Fruit fly (Drosophila melanogaster) whole organism, embryonic: ENCODE data around the gene CG45100.

Source experiments
- Antp ChIP-seq: fragments of 200-800 bp; sonication (Bioruptor generic); optimal IDR thresholded peaks from 3 replicates; lab custom pipeline; 2016; ENCODE audit warnings: missing biosample characterization, missing genetic modification characterization
- Asciz ChIP-seq: fragments of 200-800 bp; sonication (Bioruptor generic); optimal IDR thresholded peaks from 2 replicates; lab custom pipeline; 2017; ENCODE audit warnings: missing biosample characterization, mild to moderate bottlenecking, missing genetic modification characterization, missing genetic modification reagents
- CG10209 ChIP-seq: fragments of 200-800 bp; sonication (Bioruptor generic); optimal IDR thresholded peaks from 3 replicates; lab custom pipeline; 2017; ENCODE audit warnings: missing biosample characterization, mild to moderate bottlenecking, missing genetic modification characterization, missing genetic modification reagents
- CG11247 ChIP-seq: fragments of 200-800 bp; sonication (Bioruptor generic); IDR thresholded peaks from 2 replicates; pipeline ENCODE4 v1.3.6; 2022; ENCODE audit warnings: missing biosample characterization, missing genetic modification characterization
- CG11560 ChIP-seq: fragments of 200-800 bp; sonication (Bioruptor generic); IDR thresholded peaks from 3 replicates; pipeline ENCODE4 v1.3.6; 2022; ENCODE audit warnings: missing biosample characterization, missing genetic modification characterization
- CG11695 ChIP-seq: fragments of 200-800 bp; sonication (Bioruptor generic); IDR thresholded peaks from 3 replicates; pipeline ENCODE4 v1.3.6; 2022; ENCODE audit warnings: missing biosample characterization, missing genetic modification characterization
- CG12744 ChIP-seq: fragments of 200-800 bp; sonication (Bioruptor generic); optimal IDR thresholded peaks from 2 replicates; lab custom pipeline; 2016; ENCODE audit warnings: missing biosample characterization, missing genetic modification characterization
- CG13287 ChIP-seq: fragments of 200-800 bp; sonication (Bioruptor generic); IDR thresholded peaks from 2 replicates; pipeline ENCODE4 v1.3.6; 2022; ENCODE audit warnings: missing biosample characterization, missing genetic modification characterization; ENCODE audit not compliant: partially characterized antibody
- CG13894 ChIP-seq: fragments of 200-800 bp; sonication (Bioruptor generic); optimal IDR thresholded peaks from 3 replicates; lab custom pipeline; 2018; ENCODE audit warnings: missing biosample characterization, mild to moderate bottlenecking, missing genetic modification characterization, moderate library complexity
- CG2199 ChIP-seq: fragments of 200-800 bp; sonication (Bioruptor generic); IDR thresholded peaks from 3 replicates; pipeline ENCODE4 v1.3.6; 2022; ENCODE audit warnings: missing biosample characterization, missing genetic modification characterization
- CG2202 ChIP-seq: fragments of 200-800 bp; sonication (Bioruptor generic); optimal IDR thresholded peaks from 2 replicates; lab custom pipeline; 2018; ENCODE audit warnings: missing biosample characterization, mild to moderate bottlenecking, missing genetic modification characterization
- CG2678 ChIP-seq: fragments of 200-800 bp; sonication (Bioruptor generic); optimal IDR thresholded peaks from 3 replicates; lab custom pipeline; 2019; ENCODE audit warnings: missing biosample characterization, mild to moderate bottlenecking, missing genetic modification characterization, moderate library complexity
- CG31224 ChIP-seq: fragments of 200-800 bp; sonication (Bioruptor generic); IDR thresholded peaks from 2 replicates; pipeline ENCODE4 v1.3.6; 2022; ENCODE audit warnings: missing biosample characterization, missing genetic modification characterization
- CG32767 ChIP-seq: fragments of 200-800 bp; sonication (Bioruptor generic); IDR thresholded peaks from 2 replicates; pipeline ENCODE4 v1.3.6; 2022; ENCODE audit warnings: missing biosample characterization, missing genetic modification characterization
- CG32772 ChIP-seq: fragments of 200-800 bp; sonication (Bioruptor generic); IDR thresholded peaks from 2 replicates; pipeline ENCODE4 v1.3.6; 2022; ENCODE audit warnings: missing biosample characterization, missing genetic modification characterization
- CG33213 ChIP-seq: fragments of 200-800 bp; sonication (Bioruptor generic); optimal IDR thresholded peaks from 3 replicates; lab custom pipeline; 2016; ENCODE audit warnings: missing biosample characterization, missing genetic modification characterization
- CG34422 ChIP-seq: fragments of 200-800 bp; sonication (Bioruptor generic); IDR thresholded peaks from 3 replicates; pipeline ENCODE4 v1.3.6; 2022; ENCODE audit warnings: missing biosample characterization, missing genetic modification characterization
- CG8924 ChIP-seq: fragments of 200-800 bp; optimal IDR thresholded peaks from 3 replicates; lab custom pipeline; 2019; ENCODE audit warnings: missing biosample characterization, mild to moderate bottlenecking, missing genetic modification characterization, moderate library complexity
- CG8944 ChIP-seq: fragments of 200-800 bp; sonication (Bioruptor generic); optimal IDR thresholded peaks from 3 replicates; lab custom pipeline; 2016; ENCODE audit warnings: missing biosample characterization, missing genetic modification characterization
- CHES-1-like ChIP-seq: fragments of 200-800 bp; sonication (Bioruptor generic); optimal IDR thresholded peaks from 2 replicates; lab custom pipeline; 2016; ENCODE audit warnings: missing biosample characterization, missing genetic modification characterization
- Camta ChIP-seq: fragments of 200-800 bp; sonication (Bioruptor generic); optimal IDR thresholded peaks from 2 replicates; lab custom pipeline; 2016; ENCODE audit warnings: missing biosample characterization, missing genetic modification characterization
- Chrac-16 ChIP-seq: fragments of 200-800 bp; sonication (Bioruptor generic); optimal IDR thresholded peaks from 3 replicates; lab custom pipeline; 2016; ENCODE audit warnings: missing biosample characterization, missing genetic modification characterization
- CoRest ChIP-seq: fragments of 200-800 bp; sonication (Bioruptor generic); optimal IDR thresholded peaks from 3 replicates; lab custom pipeline; 2018; ENCODE audit warnings: missing biosample characterization, mild to moderate bottlenecking, missing genetic modification characterization, moderate library complexity
- D19B ChIP-seq: fragments of 200-800 bp; sonication (Bioruptor generic); optimal IDR thresholded peaks from 2 replicates; lab custom pipeline; 2017; ENCODE audit warnings: missing biosample characterization, mild to moderate bottlenecking, missing genetic modification characterization
- Dek ChIP-seq: fragments of 200-800 bp; sonication (Bioruptor generic); optimal IDR thresholded peaks from 3 replicates; lab custom pipeline; 2019; ENCODE audit warnings: missing biosample characterization, mild to moderate bottlenecking, missing genetic modification characterization, moderate library complexity
- Hr39 ChIP-seq: fragments of >200 bp; optimal IDR thresholded peaks from 2 replicates; lab custom pipeline; 2017
- Hr51 ChIP-seq, 2 experiments: fragments of 200-800 bp; sonication (Bioruptor generic); optimal IDR thresholded peaks; 2 replicates in 1 of 2; 3 replicates in 1 of 2; lab custom pipeline; 2016 to 2018; ENCODE audit warnings: missing biosample characterization in 2 of 2, missing genetic modification characterization in 2 of 2, mild to moderate bottlenecking in 1 of 2, moderate library complexity in 1 of 2
- Meics ChIP-seq: fragments of 200-800 bp; sonication (Bioruptor generic); optimal IDR thresholded peaks from 2 replicates; lab custom pipeline; 2017; ENCODE audit warnings: missing biosample characterization, mild to moderate bottlenecking, missing genetic modification characterization
- Mrtf ChIP-seq: fragments of 200-800 bp; sonication (Bioruptor generic); IDR thresholded peaks from 3 replicates; pipeline ENCODE4 v1.3.6; 2022; ENCODE audit warnings: missing biosample characterization, missing genetic modification characterization
- NC2β ChIP-seq: fragments of 200-800 bp; sonication (Bioruptor generic); optimal IDR thresholded peaks from 2 replicates; lab custom pipeline; 2016; ENCODE audit warnings: missing biosample characterization, missing genetic modification characterization
- Nf-YB ChIP-seq: fragments of 200-800 bp; sonication (Bioruptor generic); optimal IDR thresholded peaks from 3 replicates; lab custom pipeline; 2019; ENCODE audit warnings: missing biosample characterization, mild to moderate bottlenecking, missing genetic modification characterization, moderate library complexity
- PHDP ChIP-seq: fragments of 200-800 bp; sonication (Bioruptor generic); optimal IDR thresholded peaks from 3 replicates; lab custom pipeline; 2018; ENCODE audit warnings: missing biosample characterization, mild to moderate bottlenecking, missing genetic modification characterization, moderate library complexity
- Taf1 ChIP-seq: fragments of 200-800 bp; sonication (Bioruptor generic); IDR thresholded peaks from 2 replicates; pipeline ENCODE4 v1.3.6; 2022; ENCODE audit warnings: missing biosample characterization, missing genetic modification characterization
- bbx ChIP-seq: fragments of 200-800 bp; sonication (Bioruptor generic); IDR thresholded peaks from 2 replicates; pipeline ENCODE4 v1.3.6; 2022; ENCODE audit warnings: missing biosample characterization, missing genetic modification characterization; ENCODE audit not compliant: partially characterized antibody
- br ChIP-seq: fragments of >200 bp; optimal IDR thresholded peaks from 2 replicates; lab custom pipeline; 2017
- chif ChIP-seq, 2 experiments: fragments of 200-800 bp; sonication (Bioruptor generic); optimal IDR thresholded peaks; 3 replicates each; lab custom pipeline; 2016; ENCODE audit warnings: missing biosample characterization in 2 of 2, missing genetic modification characterization in 2 of 2
- chm ChIP-seq: fragments of 200-800 bp; sonication (Bioruptor generic); IDR thresholded peaks from 2 replicates; pipeline ENCODE4 v1.3.6; 2022; ENCODE audit warnings: missing biosample characterization, missing genetic modification characterization
- crc ChIP-seq: fragments of 200-800 bp; sonication (Bioruptor generic); optimal IDR thresholded peaks from 2 replicates; lab custom pipeline; 2016; ENCODE audit warnings: missing biosample characterization, missing genetic modification characterization
- crp ChIP-seq, 2 experiments: fragments of 200-800 bp; sonication (Bioruptor generic); optimal IDR thresholded peaks; 2 replicates in 1 of 2; 3 replicates in 1 of 2; lab custom pipeline; 2017; ENCODE audit warnings: missing biosample characterization in 2 of 2, missing genetic modification characterization in 2 of 2, mild to moderate bottlenecking in 1 of 2, moderate library complexity in 1 of 2
- cwo ChIP-seq: fragments of 200-800 bp; sonication (Bioruptor generic); optimal IDR thresholded peaks from 3 replicates; lab custom pipeline; 2017; ENCODE audit warnings: missing biosample characterization, missing genetic modification characterization, mild to moderate bottlenecking, moderate library complexity, missing genetic modification reagents
- da ChIP-seq: fragments of 200-800 bp; sonication (Bioruptor generic); optimal IDR thresholded peaks from 2 replicates; lab custom pipeline; 2016; ENCODE audit warnings: missing biosample characterization, missing genetic modification characterization
- eyg ChIP-seq: fragments of 200-800 bp; sonication (Bioruptor generic); optimal IDR thresholded peaks from 3 replicates; lab custom pipeline; 2016; ENCODE audit warnings: missing biosample characterization, missing genetic modification characterization
- h ChIP-seq: fragments of >200 bp; optimal IDR thresholded peaks from 2 replicates; lab custom pipeline; 2017
- jigr1 ChIP-seq: fragments of 200-800 bp; sonication (Bioruptor generic); IDR thresholded peaks from 3 replicates; pipeline ENCODE4 v1.3.6; 2022; ENCODE audit warnings: missing biosample characterization, missing genetic modification characterization
- ken ChIP-seq: fragments of 200-800 bp; sonication (Bioruptor generic); IDR thresholded peaks from 3 replicates; pipeline ENCODE4 v1.3.6; 2022; ENCODE audit warnings: missing biosample characterization, missing genetic modification characterization
- knrl ChIP-seq: fragments of 200-800 bp; sonication (Bioruptor generic); IDR thresholded peaks from 3 replicates; pipeline ENCODE4 v1.3.6; 2022; ENCODE audit warnings: missing biosample characterization, missing genetic modification characterization; ENCODE audit not compliant: partially characterized antibody
- p53 ChIP-seq: fragments of 200-800 bp; sonication (Bioruptor generic); optimal IDR thresholded peaks from 2 replicates; lab custom pipeline; 2016; ENCODE audit warnings: missing biosample characterization, missing genetic modification characterization
- pita ChIP-seq: fragments of 200-800 bp; sonication (Bioruptor generic); optimal IDR thresholded peaks from 2 replicates; lab custom pipeline; 2017; ENCODE audit warnings: missing biosample characterization, mild to moderate bottlenecking, missing genetic modification characterization
- ro ChIP-seq: fragments of 200-800 bp; sonication (Bioruptor generic); IDR thresholded peaks from 2 replicates; pipeline ENCODE4 v1.3.6; 2022; ENCODE audit warnings: missing biosample characterization, missing genetic modification characterization
- sd ChIP-seq: fragments of 200-800 bp; sonication (Bioruptor generic); optimal IDR thresholded peaks from 3 replicates; lab custom pipeline; 2018; ENCODE audit warnings: missing biosample characterization, mild to moderate bottlenecking, missing genetic modification characterization, moderate library complexity
- unpg ChIP-seq: fragments of 200-800 bp; sonication (Bioruptor generic); optimal IDR thresholded peaks from 3 replicates; lab custom pipeline; 2018; ENCODE audit warnings: missing biosample characterization, mild to moderate bottlenecking, missing genetic modification characterization, moderate library complexity
- zf30C ChIP-seq: fragments of 200-800 bp; sonication (Bioruptor generic); optimal IDR thresholded peaks from 3 replicates; lab custom pipeline; 2018; ENCODE audit warnings: missing biosample characterization, mild to moderate bottlenecking, missing genetic modification characterization

The CG45100 gene

DNA sequence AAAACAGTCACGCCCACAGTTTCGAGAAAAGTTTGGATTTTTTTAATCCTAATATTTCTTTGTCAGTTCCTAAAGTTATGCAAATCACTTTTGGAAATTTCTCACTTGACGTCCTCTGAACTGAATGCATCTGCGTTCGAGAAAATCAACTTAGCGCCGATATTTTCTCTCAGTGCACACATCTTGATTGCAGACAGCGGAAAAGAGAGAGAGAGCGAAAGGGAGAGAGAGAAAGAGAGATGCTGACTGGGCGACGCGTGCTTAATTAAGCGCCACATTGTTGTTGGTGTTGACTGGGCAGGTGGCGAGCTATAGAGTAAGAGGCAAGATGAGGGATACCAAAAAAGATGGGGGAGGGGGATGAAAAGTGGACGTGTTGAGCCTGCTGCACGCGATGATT, 44.2 kb upstream of the CG45100 start (continued):
- TF ChIP-seq CG2678 (tag; lab: Kevin White, UChicago) = peak; percentile 60
- TF ChIP-seq Dek (tag; lab: Kevin White, UChicago) = peak; percentile 0
- TF ChIP-seq CG2199 (GFP tag; lab: Robert Waterston, UW) = no peak
- TF ChIP-seq ken = peak; percentile 60; the same call in 1 of the 3 replicates
- peak; percentile 57 for TF ChIP-seq CoRest (tag; lab: Kevin White, UChicago)
- peak; percentile 19 for TF ChIP-seq crc
- peak; percentile 5 for TF ChIP-seq CG12744
- peak in 1 of 2 experiments; percentile 70 for TF ChIP-seq Hr51 (GFP tag; optimal IDR thresholded peaks at IDR 0.05; lab: Kevin White, UChicago)
- no peak for TF ChIP-seq br (lab: Kevin White, UChicago)
- no peak for TF ChIP-seq ro (GFP tag; lab: Robert Waterston, UW)
- peak; percentile 44 for TF ChIP-seq Meics
- TF ChIP-seq pita (GFP tag; lab: Kevin White, UChicago) = no peak
- TF ChIP-seq da (GFP tag; lab: Kevin White, UChicago) = peak; percentile 35
- peak; percentile 5 for TF ChIP-seq sd (tag; lab: Kevin White, UChicago)
- no peak for TF ChIP-seq Taf1 (GFP tag; lab: Robert Waterston, UW)
- no peak for TF ChIP-seq p53 (GFP tag; lab: Kevin White, UChicago)
- no peak for TF ChIP-seq eyg (GFP tag; lab: Kevin White, UChicago)
- TF ChIP-seq Hr39 (lab: Kevin White, UChicago) = no peak
- TF ChIP-seq CG8944 (GFP tag; lab: Kevin White, UChicago) = peak; percentile 38
- TF ChIP-seq CG34422 (GFP tag; lab: Robert Waterston, UW) = peak; percentile 51; the same call in 1 of the 3 replicates
- peak in 1 of 2 experiments; percentile 56 for TF ChIP-seq chif (GFP tag; optimal IDR thresholded peaks at IDR 0.05; lab: Kevin White, UChicago)
- peak; percentile 36 for TF ChIP-seq CG2202 (tag; lab: Kevin White, UChicago)
- peak; percentile 38 for TF ChIP-seq CG10209
- peak; percentile 66 for TF ChIP-seq unpg (GFP tag; lab: Kevin White, UChicago)
- TF ChIP-seq NC2β (GFP tag; lab: Kevin White, UChicago) = peak; percentile 11
- TF ChIP-seq CHES-1-like (GFP tag; lab: Kevin White, UChicago) = peak; percentile 15
- TF ChIP-seq CG11695 (GFP tag; lab: Robert Waterston, UW) = peak; percentile 53; the same call in 1 of the 3 replicates
- TF ChIP-seq CG11247 (GFP tag; lab: Robert Waterston, UW) = no peak
- TF ChIP-seq cwo = no peak
- TF ChIP-seq CG8924 (tag; lab: Kevin White, UChicago) = peak; percentile 41
- peak; percentile 74 for TF ChIP-seq chm
- TF ChIP-seq crp (GFP tag; optimal IDR thresholded peaks at IDR 0.05; lab: Kevin White, UChicago) = no peak
- TF ChIP-seq CG32772 (GFP tag; lab: Robert Waterston, UW) = 0 out of 2 replicates have a peak, but pooled peaks have one; percentile 46
- TF ChIP-seq knrl (GFP tag; lab: Robert Waterston, UW) = no peak
- TF ChIP-seq Mrtf (GFP tag; lab: Robert Waterston, UW) = 0 out of 3 replicates have a peak, but pooled peaks have one; percentile 47
- TF ChIP-seq Nf-YB (GFP tag; lab: Kevin White, UChicago) = no peak
- peak; percentile 71 for TF ChIP-seq Antp (GFP tag; lab: Kevin White, UChicago)
- TF ChIP-seq Camta (GFP tag; lab: Kevin White, UChicago) = peak; percentile 1
- no peak for TF ChIP-seq CG31224 (GFP tag; lab: Robert Waterston, UW)
- TF ChIP-seq CG13894 (tag; lab: Kevin White, UChicago) = no peak
- TF ChIP-seq D19B (GFP tag; lab: Kevin White, UChicago) = peak; percentile 17
- TF ChIP-seq CG13287 = no peak
- peak; percentile 10 for TF ChIP-seq Asciz
- TF ChIP-seq CG11560 (tag; lab: Robert Waterston, UW) = no peak
- TF ChIP-seq Chrac-16 (GFP tag; lab: Kevin White, UChicago) = peak; percentile 39
- TF ChIP-seq h (lab: Kevin White, UChicago) = no peak
- TF ChIP-seq bbx = no peak
- TF ChIP-seq CG33213 = no peak
- no peak for TF ChIP-seq jigr1
- peak; percentile 69 for TF ChIP-seq zf30C (GFP tag; lab: Kevin White, UChicago)
- TF ChIP-seq CG32767 (GFP tag; lab: Robert Waterston, UW) = no peak
- TF ChIP-seq PHDP (tag; lab: Kevin White, UChicago) = peak; percentile 31
